Worm (Caenorhabditis elegans) whole organism, young adult: ENCODE results near the gene nrf-5.

Experiments
- B0261.1 ChIP-seq: sonication (generic microtip); optimal IDR thresholded peaks from 2 replicates; lab custom pipeline; 2016; ENCODE audit warnings: mild to moderate bottlenecking, missing genetic modification characterization, moderate library complexity, missing compliant biosample characterization
- K11D2.4 ChIP-seq: fragments of 200-800 bp; sonication (Bioruptor generic); IDR thresholded peaks from 2 replicates; pipeline ENCODE4 v1.3.6; 2022; ENCODE audit warnings: missing genetic modification reagents, missing genetic modification characterization, missing compliant biosample characterization
- Y53G8AR.9 ChIP-seq: fragments of 200-800 bp; sonication (Bioruptor generic); conservative IDR thresholded peaks from 2 replicates; pipeline ENCODE4 v1.3.6; 2022; ENCODE audit warnings: missing genetic modification reagents, missing genetic modification characterization, missing compliant biosample characterization
- ZK185.1 ChIP-seq: sonication (generic microtip); optimal IDR thresholded peaks from 2 replicates; lab custom pipeline; 2016; ENCODE audit warnings: mild to moderate bottlenecking, missing genetic modification characterization, missing compliant biosample characterization; ENCODE audit not compliant: poor library complexity, severe bottlenecking
- attf-3 ChIP-seq: fragments of 200-800 bp; sonication (Bioruptor generic); conservative IDR thresholded peaks from 2 replicates; pipeline ENCODE4 v1.3.6; 2022; ENCODE audit warnings: missing genetic modification reagents, missing genetic modification characterization, missing compliant biosample characterization
- mel-28 ChIP-seq: sonication (generic microtip); optimal IDR thresholded peaks from 2 replicates; lab custom pipeline; 2016; ENCODE audit warnings: borderline replicate concordance, mild to moderate bottlenecking, missing genetic modification characterization, missing compliant biosample characterization
- nhr-90 ChIP-seq: sonication (generic microtip); optimal IDR thresholded peaks from 2 replicates; lab custom pipeline; 2016; ENCODE audit warnings: missing genotype, mild to moderate bottlenecking, missing genetic modification characterization, missing compliant biosample characterization
- pha-4 ChIP-seq: fragments of 150-350 bp; sonication (generic microtip); optimal IDR thresholded peaks from 2 replicates; lab custom pipeline; 2014; ENCODE audit warnings: missing biosample characterization, missing genetic modification reagents, missing genetic modification characterization
- rpc-1 ChIP-seq, 2 experiments: fragments of 150-350 bp in 1 of 2; sonication (generic microtip) in 1 of 2; optimal IDR thresholded peaks; 2 replicates each; lab custom pipeline; 2014 to 2018; ENCODE audit warnings: missing biosample characterization in 1 of 2, missing genetic modification characterization in 1 of 2, missing genetic modification reagents in 1 of 2, missing genotype in 1 of 2
- tlf-1 ChIP-seq: fragments of 200-800 bp; sonication (Bioruptor generic); optimal IDR thresholded peaks from 2 replicates; lab custom pipeline; 2018; ENCODE audit warnings: mild to moderate bottlenecking, missing genetic modification characterization, missing compliant biosample characterization
- unc-62 ChIP-seq: fragments of 150-350 bp; optimal IDR thresholded peaks from 2 replicates; lab custom pipeline; 2014; ENCODE audit warnings: missing biosample characterization, missing genetic modification reagents, missing genetic modification characterization
- ztf-25 ChIP-seq: fragments of 200-800 bp; sonication (Bioruptor generic); IDR thresholded peaks from 2 replicates; pipeline ENCODE4 v1.3.6; 2022; ENCODE audit warnings: missing genetic modification reagents, missing genetic modification characterization, missing compliant biosample characterization

ce11 chrV:13808462-13808867 lies 19.6 kb upstream of the nrf-5 start:
- TF ChIP-seq unc-62: no peak
- no peak for TF ChIP-seq B0261.1 (tag; lab: Kevin White, UChicago)
- no peak for TF ChIP-seq mel-28
- TF ChIP-seq attf-3 (GFP tag; lab: Robert Waterston, UW): no peak
- no peak for TF ChIP-seq ZK185.1 (tag; lab: Kevin White, UChicago)
- TF ChIP-seq K11D2.4 (GFP tag; lab: Robert Waterston, UW): no peak
- TF ChIP-seq Y53G8AR.9 (GFP tag; lab: Robert Waterston, UW): no peak
- no peak for TF ChIP-seq nhr-90 (tag; lab: Kevin White, UChicago)
- no peak for TF ChIP-seq ztf-25
- TF ChIP-seq rpc-1 (optimal IDR thresholded peaks at IDR 0.05; lab: Kevin White, UChicago): no peak
- no peak for TF ChIP-seq rpc-1 (tag; optimal IDR thresholded peaks at IDR 0.05; lab: Kevin White, UChicago)
- no peak for TF ChIP-seq tlf-1 (GFP tag; lab: Kevin White, UChicago)
- no peak for TF ChIP-seq pha-4 (tag; lab: Kevin White, UChicago)
